Worm (Caenorhabditis elegans): Measurements from ENCODE around the gene hlh-19.

DNA sequence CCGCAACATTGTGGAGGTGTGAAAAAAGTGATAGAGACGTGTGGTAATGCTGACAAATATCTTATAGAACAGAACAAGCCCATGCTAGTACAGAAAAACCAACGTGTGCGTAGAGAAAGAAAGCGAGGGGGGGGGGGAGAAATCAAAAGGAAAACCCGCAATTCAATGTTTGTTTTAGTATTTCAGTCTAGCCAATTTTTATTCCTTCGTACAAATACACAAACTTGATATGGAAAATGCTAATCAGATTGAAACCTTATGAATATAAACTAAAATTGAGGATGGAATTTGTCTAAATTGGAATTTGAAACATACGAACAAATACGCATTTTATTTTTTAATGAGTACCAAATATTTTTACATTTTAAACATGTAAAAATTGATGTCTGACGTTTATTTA, 30.7 kb upstream of the hlh-19 start, which contains the start of gene mrp-1:
- TF ChIP-seq ama-1 (optimal IDR thresholded peaks at IDR 0.05) (no peak), pqm-1 (tag; optimal IDR thresholded peaks at IDR 0.05) (no peak), fkh-10 (GFP tag; optimal IDR thresholded peaks at IDR 0.05) (no peak), T23F11.4 (GFP tag; optimal IDR thresholded peaks at IDR 0.05) (no peak), F13H6.1 (tag; optimal IDR thresholded peaks at IDR 0.05) (no peak), K09A11.1 (tag; optimal IDR thresholded peaks at IDR 0.05; ENCODE audit: insufficient read depth) (no peak), pha-4 (tag; optimal IDR thresholded peaks at IDR 0.05) (no peak), mec-3 (tag; optimal IDR thresholded peaks at IDR 0.05; ENCODE audit: borderline replicate concordance) (no peak), hlh-30 (tag; optimal IDR thresholded peaks at IDR 0.05; ENCODE audit: insufficient read depth) (no peak), fax-1 (tag; optimal IDR thresholded peaks at IDR 0.05) (no peak)
